Fruit fly (Drosophila melanogaster) whole organism, embryonic: ENCODE data around the gene CG5928.

Experiments used
- Antp ChIP-seq: fragments of 200-800 bp; sonication (Bioruptor generic); optimal IDR thresholded peaks from 3 replicates; lab custom pipeline; 2016; ENCODE audit warnings: missing biosample characterization, missing genetic modification characterization
- Atf3 ChIP-seq: fragments of 200-800 bp; sonication (Bioruptor generic); optimal IDR thresholded peaks from 3 replicates; lab custom pipeline; 2016; ENCODE audit warnings: missing biosample characterization, missing genetic modification characterization
- BtbVII ChIP-seq: fragments of 200-800 bp; sonication (Bioruptor generic); optimal IDR thresholded peaks from 3 replicates; lab custom pipeline; 2017; ENCODE audit warnings: missing biosample characterization, mild to moderate bottlenecking, missing genetic modification characterization
- CG10366 ChIP-seq: fragments of 200-800 bp; sonication (Bioruptor generic); IDR thresholded peaks from 2 replicates; pipeline ENCODE4 v1.3.6; 2022; ENCODE audit warnings: missing biosample characterization, missing genetic modification characterization
- CG10565 ChIP-seq: fragments of 200-800 bp; sonication (Bioruptor generic); optimal IDR thresholded peaks from 3 replicates; lab custom pipeline; 2016; ENCODE audit warnings: missing biosample characterization, mild to moderate bottlenecking, missing genetic modification characterization
- CG12236 ChIP-seq: fragments of 200-800 bp; sonication (Bioruptor generic); optimal IDR thresholded peaks from 2 replicates; lab custom pipeline; 2016; ENCODE audit warnings: missing biosample characterization, missing genetic modification characterization
- CG1233 ChIP-seq: fragments of 200-800 bp; sonication (Bioruptor generic); optimal IDR thresholded peaks from 4 replicates; lab custom pipeline; 2018; ENCODE audit warnings: missing biosample characterization, mild to moderate bottlenecking, missing genetic modification characterization
- CG12659 ChIP-seq: fragments of 200-800 bp; sonication (Bioruptor generic); optimal IDR thresholded peaks from 3 replicates; lab custom pipeline; 2017; ENCODE audit warnings: mild to moderate bottlenecking, missing biosample characterization, missing genetic modification reagents, missing genetic modification characterization
- CG13287 ChIP-seq: fragments of 200-800 bp; sonication (Bioruptor generic); IDR thresholded peaks from 2 replicates; pipeline ENCODE4 v1.3.6; 2022; ENCODE audit warnings: missing biosample characterization, missing genetic modification characterization; ENCODE audit not compliant: partially characterized antibody
- CG15269 ChIP-seq: fragments of 200-800 bp; sonication (Bioruptor generic); optimal IDR thresholded peaks from 2 replicates; lab custom pipeline; 2018; ENCODE audit warnings: missing biosample characterization, mild to moderate bottlenecking, missing genetic modification characterization, moderate library complexity
- CG15696 ChIP-seq: fragments of 200-800 bp; sonication (Bioruptor generic); optimal IDR thresholded peaks from 2 replicates; lab custom pipeline; 2019; ENCODE audit warnings: missing biosample characterization, mild to moderate bottlenecking, missing genetic modification characterization, moderate library complexity
- CG17912 ChIP-seq: fragments of 200-800 bp; sonication (Bioruptor generic); optimal IDR thresholded peaks from 2 replicates; lab custom pipeline; 2018; ENCODE audit warnings: missing biosample characterization, mild to moderate bottlenecking, missing genetic modification characterization
- CG18619 ChIP-seq: fragments of 200-800 bp; sonication (Bioruptor generic); optimal IDR thresholded peaks from 3 replicates; lab custom pipeline; 2017; ENCODE audit warnings: missing biosample characterization, mild to moderate bottlenecking, missing genetic modification characterization
- CG31224 ChIP-seq: fragments of 200-800 bp; sonication (Bioruptor generic); IDR thresholded peaks from 2 replicates; pipeline ENCODE4 v1.3.6; 2022; ENCODE audit warnings: missing biosample characterization, missing genetic modification characterization
- CG6683 ChIP-seq: fragments of 200-800 bp; sonication (Bioruptor generic); optimal IDR thresholded peaks from 2 replicates; lab custom pipeline; 2017; ENCODE audit warnings: missing biosample characterization, mild to moderate bottlenecking, missing genetic modification characterization, missing genetic modification reagents
- CG8388 ChIP-seq: fragments of 200-800 bp; sonication (Bioruptor generic); optimal IDR thresholded peaks from 2 replicates; lab custom pipeline; 2019; ENCODE audit warnings: missing biosample characterization, mild to moderate bottlenecking, missing genetic modification characterization, moderate library complexity
- CHES-1-like ChIP-seq: fragments of 200-800 bp; sonication (Bioruptor generic); optimal IDR thresholded peaks from 2 replicates; lab custom pipeline; 2016; ENCODE audit warnings: missing biosample characterization, missing genetic modification characterization
- ERR ChIP-seq: fragments of 200-800 bp; sonication (Bioruptor generic); optimal IDR thresholded peaks from 2 replicates; lab custom pipeline; 2016; ENCODE audit warnings: missing biosample characterization, missing genetic modification characterization
- GATAe ChIP-seq: fragments of 200-800 bp; sonication (Bioruptor generic); conservative IDR thresholded peaks from 2 replicates; pipeline ENCODE4 v1.3.6; 2022; ENCODE audit warnings: missing biosample characterization, missing genetic modification characterization
- HLH3B ChIP-seq: fragments of 200-800 bp; sonication (Bioruptor generic); IDR thresholded peaks from 2 replicates; pipeline ENCODE4 v1.3.6; 2022; ENCODE audit warnings: missing biosample characterization, missing genetic modification characterization
- HLH4C ChIP-seq: fragments of 200-800 bp; sonication (Bioruptor generic); IDR thresholded peaks from 3 replicates; pipeline ENCODE4 v1.3.6; 2022; ENCODE audit warnings: missing biosample characterization, missing genetic modification characterization; ENCODE audit not compliant: partially characterized antibody
- Hmr ChIP-seq: fragments of 200-800 bp; sonication (Bioruptor generic); optimal IDR thresholded peaks from 3 replicates; lab custom pipeline; 2017; ENCODE audit warnings: mild to moderate bottlenecking, missing biosample characterization, missing genetic modification reagents, missing genetic modification characterization
- Max ChIP-seq: fragments of 200-800 bp; sonication (Bioruptor generic); optimal IDR thresholded peaks from 2 replicates; lab custom pipeline; 2016; ENCODE audit warnings: missing biosample characterization, mild to moderate bottlenecking, missing genetic modification characterization
- Nf-YA ChIP-seq: fragments of 200-800 bp; sonication (Bioruptor generic); IDR thresholded peaks from 2 replicates; pipeline ENCODE4 v1.3.6; 2022; ENCODE audit warnings: missing biosample characterization, missing genetic modification characterization
- Opbp ChIP-seq: fragments of 200-800 bp; sonication (Bioruptor generic); IDR thresholded peaks from 3 replicates; pipeline ENCODE4 v1.3.6; 2022; ENCODE audit warnings: missing biosample characterization, missing genetic modification characterization; ENCODE audit not compliant: partially characterized antibody
- Ssrp ChIP-seq: fragments of 200-800 bp; sonication (Bioruptor generic); optimal IDR thresholded peaks from 2 replicates; lab custom pipeline; 2018; ENCODE audit warnings: missing biosample characterization, mild to moderate bottlenecking, missing genetic modification characterization, moderate library complexity
- Vsx1 ChIP-seq: fragments of 200-800 bp; sonication (Bioruptor generic); optimal IDR thresholded peaks from 2 replicates; lab custom pipeline; 2017; ENCODE audit warnings: missing biosample characterization, mild to moderate bottlenecking, missing genetic modification characterization, missing genetic modification reagents
- bab2 ChIP-seq: fragments of 200-800 bp; sonication (Bioruptor generic); optimal IDR thresholded peaks from 2 replicates; lab custom pipeline; 2016; ENCODE audit warnings: missing biosample characterization, missing genetic modification characterization
- bigmax ChIP-seq: fragments of 200-800 bp; sonication (Bioruptor generic); optimal IDR thresholded peaks from 2 replicates; lab custom pipeline; 2018; ENCODE audit warnings: missing biosample characterization, mild to moderate bottlenecking, missing genetic modification characterization
- bowl ChIP-seq: fragments of 200-800 bp; sonication (Bioruptor generic); IDR thresholded peaks from 2 replicates; pipeline ENCODE4 v1.3.6; 2022; ENCODE audit warnings: missing biosample characterization, missing genetic modification characterization
- caup ChIP-seq: fragments of 200-800 bp; sonication (Bioruptor generic); optimal IDR thresholded peaks from 3 replicates; lab custom pipeline; 2017; ENCODE audit warnings: missing biosample characterization, mild to moderate bottlenecking, missing genetic modification characterization, moderate library complexity; ENCODE audit not compliant: severe bottlenecking
- dmrt11E ChIP-seq: fragments of 200-800 bp; sonication (Bioruptor generic); optimal IDR thresholded peaks from 3 replicates; lab custom pipeline; 2018; ENCODE audit warnings: missing biosample characterization, mild to moderate bottlenecking, missing genetic modification characterization, moderate library complexity
- en ChIP-seq: fragments of 200-800 bp; sonication (Bioruptor generic); optimal IDR thresholded peaks from 2 replicates; lab custom pipeline; 2016; ENCODE audit warnings: missing biosample characterization, missing genetic modification characterization
- eve ChIP-seq, 2 experiments: fragments of >200 bp; optimal IDR thresholded peaks; 2 replicates each; lab custom pipeline; 2017; ENCODE audit warnings: missing biosample characterization in 2 of 2, missing genetic modification characterization in 2 of 2
- ham ChIP-seq: fragments of 200-800 bp; sonication (Bioruptor generic); IDR thresholded peaks from 2 replicates; pipeline ENCODE4 v1.3.6; 2022; ENCODE audit warnings: missing biosample characterization, missing genetic modification characterization
- lola ChIP-seq, 3 experiments: fragments of >200 bp in 2 of 3; fragments of 200-800 bp in 1 of 3; sonication (Bioruptor generic) in 1 of 3; optimal IDR thresholded peaks; 2 replicates each; lab custom pipeline; 2017 to 2019; ENCODE audit warnings: missing biosample characterization in 3 of 3, missing genetic modification characterization in 3 of 3, mild to moderate bottlenecking in 1 of 3, moderate library complexity in 1 of 3
- lov ChIP-seq, 2 experiments: fragments of 200-800 bp in 1 of 2; fragments of >200 bp in 1 of 2; sonication (Bioruptor generic) in 1 of 2; IDR thresholded peaks in 1 of 2; optimal IDR thresholded peaks in 1 of 2; 2 replicates in 1 of 2; 3 replicates in 1 of 2; pipeline versions ENCODE4 v1.3.6 to Lab custom; 2017 to 2022; ENCODE audit warnings: missing biosample characterization in 1 of 2, missing genetic modification characterization in 1 of 2
- mld ChIP-seq: fragments of 200-800 bp; sonication (Bioruptor generic); IDR thresholded peaks from 3 replicates; pipeline ENCODE4 v1.3.6; 2022; ENCODE audit warnings: missing biosample characterization, missing genetic modification characterization; ENCODE audit not compliant: partially characterized antibody
- nmo ChIP-seq: fragments of 200-800 bp; sonication (Bioruptor generic); optimal IDR thresholded peaks from 2 replicates; lab custom pipeline; 2018; ENCODE audit warnings: missing biosample characterization, mild to moderate bottlenecking, missing genetic modification characterization, moderate library complexity
- oc ChIP-seq: fragments of 200-800 bp; sonication (Bioruptor generic); optimal IDR thresholded peaks from 2 replicates; lab custom pipeline; 2018; ENCODE audit warnings: missing biosample characterization, mild to moderate bottlenecking, missing genetic modification characterization, moderate library complexity
- otp ChIP-seq: fragments of 200-800 bp; sonication (Bioruptor generic); IDR thresholded peaks from 3 replicates; pipeline ENCODE4, ENCODE4 v1.3.6; 2022; ENCODE audit warnings: missing biosample characterization, missing genetic modification characterization
- pum ChIP-seq: fragments of 200-800 bp; sonication (Bioruptor generic); optimal IDR thresholded peaks from 2 replicates; lab custom pipeline; 2016; ENCODE audit warnings: missing biosample characterization, missing genetic modification characterization
- sd ChIP-seq: fragments of 200-800 bp; sonication (Bioruptor generic); optimal IDR thresholded peaks from 3 replicates; lab custom pipeline; 2018; ENCODE audit warnings: missing biosample characterization, mild to moderate bottlenecking, missing genetic modification characterization, moderate library complexity
- sug ChIP-seq: fragments of 200-800 bp; optimal IDR thresholded peaks from 2 replicates; lab custom pipeline; 2019; ENCODE audit warnings: missing biosample characterization, mild to moderate bottlenecking, missing genetic modification characterization, moderate library complexity
- tio ChIP-seq: fragments of 200-800 bp; sonication (Bioruptor generic); optimal IDR thresholded peaks from 2 replicates; lab custom pipeline; 2017; ENCODE audit warnings: missing biosample characterization, missing genetic modification characterization, inconsistent platforms
- vfl ChIP-seq: fragments of 200-800 bp; sonication (Bioruptor generic); optimal IDR thresholded peaks from 2 replicates; lab custom pipeline; 2016; ENCODE audit warnings: missing biosample characterization, missing genetic modification characterization
- vnd ChIP-seq: fragments of 200-800 bp; sonication (Bioruptor generic); IDR thresholded peaks from 3 replicates; pipeline ENCODE4 v1.3.6; 2022; ENCODE audit warnings: missing biosample characterization, missing genetic modification characterization; ENCODE audit not compliant: partially characterized antibody

Gene CG5928

DNA sequence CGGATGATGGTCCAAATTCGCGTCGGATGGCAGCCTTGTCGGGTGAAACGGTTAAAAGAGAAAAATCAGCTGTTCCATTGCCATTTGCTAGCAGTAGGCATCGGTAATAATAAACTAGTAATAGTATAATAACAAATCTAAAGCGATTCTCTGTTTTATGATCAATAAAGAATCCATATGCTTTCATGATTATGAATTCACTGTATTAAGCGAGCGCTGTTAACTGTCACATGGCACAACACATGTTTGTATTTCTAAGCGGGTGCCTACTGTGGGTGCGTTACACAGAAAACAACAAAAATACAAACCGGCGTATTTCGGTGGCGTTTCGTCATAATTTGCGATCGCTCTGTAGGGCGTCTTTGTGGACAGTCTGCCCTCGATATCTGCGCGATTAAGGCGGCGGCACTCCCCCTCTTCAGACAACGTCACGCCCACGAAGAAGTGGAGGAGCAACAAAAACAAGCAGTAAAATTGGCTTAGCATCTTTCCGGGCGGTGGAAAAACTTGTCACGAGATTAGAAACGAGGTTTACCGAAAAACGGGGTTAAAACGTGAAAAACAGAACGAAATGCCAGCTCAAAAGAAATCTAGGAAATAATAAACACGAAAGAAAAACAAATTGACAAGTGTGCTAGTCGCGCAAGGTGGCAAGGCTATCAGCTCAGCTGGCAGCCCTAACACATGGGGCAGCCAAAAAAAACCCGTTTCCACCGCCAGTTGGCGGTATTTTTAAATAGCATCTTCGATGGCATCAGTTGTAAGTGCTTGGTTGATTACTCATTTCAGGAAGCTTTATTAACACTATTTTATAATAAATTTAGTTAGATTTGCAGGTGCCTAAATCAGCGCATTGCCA is 23.3 kb downstream of the CG5928 start, which contains the start of the genes Nep1 and Mipp2 (continued):
- no peak for TF ChIP-seq Max
- peak; percentile 47 for TF ChIP-seq Hmr (GFP tag; lab: Kevin White, UChicago)
- TF ChIP-seq CG8388 = peak; percentile 3
- no peak for TF ChIP-seq CG17912 (GFP tag; lab: Kevin White, UChicago)
- TF ChIP-seq otp (GFP tag; lab: Robert Waterston, UW) = no peak
- no peak for TF ChIP-seq sd (tag; lab: Kevin White, UChicago)
- no peak for TF ChIP-seq dmrt11E (tag; lab: Kevin White, UChicago)
- TF ChIP-seq GATAe (GFP tag; lab: Robert Waterston, UW) = no peak
- no peak for TF ChIP-seq vnd (GFP tag; lab: Robert Waterston, UW)
- TF ChIP-seq CG12236 = no peak
- no peak for TF ChIP-seq en (GFP tag; lab: Kevin White, UChicago)
- peak; percentile 49 for TF ChIP-seq CG15269
- no peak for TF ChIP-seq CG6683 (GFP tag; lab: Kevin White, UChicago)
- TF ChIP-seq Antp (GFP tag; lab: Kevin White, UChicago) = peak; percentile 38
- TF ChIP-seq pum (GFP tag; lab: Kevin White, UChicago) = no peak
- TF ChIP-seq vfl = no peak
- peak; percentile 25 for TF ChIP-seq nmo (GFP tag; lab: Kevin White, UChicago)
- no peak for TF ChIP-seq CG13287 (GFP tag; lab: Robert Waterston, UW)
- TF ChIP-seq Vsx1 (GFP tag; lab: Kevin White, UChicago) = no peak
- peak; percentile 17 for TF ChIP-seq BtbVII (GFP tag; lab: Kevin White, UChicago)
- TF ChIP-seq caup (GFP tag; lab: Kevin White, UChicago) = peak; percentile 13
- TF ChIP-seq CG18619 = no peak
- TF ChIP-seq Opbp = no peak
- TF ChIP-seq CG1233 (GFP tag; lab: Kevin White, UChicago) = peak; percentile 5
- TF ChIP-seq CG15696 (tag; lab: Kevin White, UChicago) = no peak
- peak; percentile 8 for TF ChIP-seq sug (tag; lab: Kevin White, UChicago)
- no peak for TF ChIP-seq oc (tag; lab: Kevin White, UChicago)
- peak; percentile 32; the same call in 1 of the 2 replicates for TF ChIP-seq HLH3B (GFP tag; lab: Robert Waterston, UW)
- no peak for TF ChIP-seq mld (GFP tag; lab: Robert Waterston, UW)
- no peak for TF ChIP-seq bowl
- no peak for TF ChIP-seq bigmax
- peak; percentile 53 for TF ChIP-seq bab2
- no peak for TF ChIP-seq tio (GFP tag; lab: Kevin White, UChicago)
- no peak for TF ChIP-seq CG31224 (GFP tag; lab: Robert Waterston, UW)
- TF ChIP-seq Atf3 = no peak
- no peak for TF ChIP-seq ERR (GFP tag; lab: Kevin White, UChicago)
- TF ChIP-seq lola (GFP tag; optimal IDR thresholded peaks at IDR 0.05; lab: Kevin White, UChicago) = no peak
- TF ChIP-seq ham (GFP tag; lab: Robert Waterston, UW) = no peak
- TF ChIP-seq Nf-YA (GFP tag; lab: Robert Waterston, UW) = no peak
- no peak for TF ChIP-seq lov (optimal IDR thresholded peaks at IDR 0.05; lab: Kevin White, UChicago)
- TF ChIP-seq lov (GFP tag; IDR thresholded peaks at IDR 0.05; lab: Robert Waterston, UW) = no peak
- no peak for TF ChIP-seq CG10565
- no peak for TF ChIP-seq eve (GFP tag; optimal IDR thresholded peaks at IDR 0.05; lab: Kevin White, UChicago)
- TF ChIP-seq CHES-1-like (GFP tag; lab: Kevin White, UChicago) = peak; percentile 40
- TF ChIP-seq Ssrp (tag; lab: Kevin White, UChicago) = no peak
- TF ChIP-seq CG12659 (GFP tag; lab: Kevin White, UChicago) = peak; percentile 42
- TF ChIP-seq HLH4C (GFP tag; lab: Robert Waterston, UW) = no peak
- peak; percentile 48 for TF ChIP-seq CG10366
